Fruit fly (Drosophila melanogaster) whole organism, pupa: ENCODE results near the gene Smyd4-2.

ENCODE experiments used
- CG10348 ChIP-seq: fragments of 200-800 bp; sonication (Bioruptor generic); IDR thresholded peaks from 2 replicates; pipeline ENCODE4 v1.3.6; 2022; ENCODE audit warnings: missing biosample characterization, missing genetic modification characterization
- CG12605 ChIP-seq: fragments of 200-800 bp; sonication (Bioruptor generic); IDR thresholded peaks from 2 replicates; pipeline ENCODE4 v1.3.6; 2022; ENCODE audit warnings: missing biosample characterization, missing genetic modification characterization
- CG13204 ChIP-seq: fragments of 200-800 bp; sonication (Bioruptor generic); optimal IDR thresholded peaks from 2 replicates; lab custom pipeline; 2018; ENCODE audit warnings: missing biosample characterization, mild to moderate bottlenecking, missing genetic modification characterization, moderate library complexity
- CG14655 ChIP-seq: fragments of 200-800 bp; sonication (Bioruptor generic); optimal IDR thresholded peaks from 3 replicates; lab custom pipeline; 2017; ENCODE audit warnings: mild to moderate bottlenecking, missing biosample characterization, missing genetic modification reagents, missing genetic modification characterization
- CG15710 ChIP-seq: fragments of 200-800 bp; sonication (Bioruptor generic); optimal IDR thresholded peaks from 2 replicates; lab custom pipeline; 2018; ENCODE audit warnings: missing biosample characterization, mild to moderate bottlenecking, missing genetic modification characterization, moderate library complexity
- CG17806 ChIP-seq: fragments of 200-800 bp; sonication (Bioruptor generic); optimal IDR thresholded peaks from 2 replicates; lab custom pipeline; 2018; ENCODE audit warnings: missing biosample characterization, mild to moderate bottlenecking, missing genetic modification characterization, moderate library complexity
- CG32121 ChIP-seq: fragments of 200-800 bp; sonication (Bioruptor generic); IDR thresholded peaks from 2 replicates; pipeline ENCODE4 v1.3.6; 2022; ENCODE audit warnings: missing biosample characterization, missing genetic modification characterization
- CG34367 ChIP-seq: fragments of 200-800 bp; sonication (Bioruptor generic); optimal IDR thresholded peaks from 2 replicates; lab custom pipeline; 2018; ENCODE audit warnings: missing biosample characterization, mild to moderate bottlenecking, missing genetic modification characterization
- CG4496 ChIP-seq: fragments of 200-800 bp; sonication (Bioruptor generic); IDR thresholded peaks from 3 replicates; pipeline ENCODE4 v1.3.6; 2022; ENCODE audit warnings: missing biosample characterization, missing genetic modification characterization
- CG8159 ChIP-seq: fragments of 200-800 bp; sonication (Bioruptor generic); optimal IDR thresholded peaks from 3 replicates; lab custom pipeline; 2018; ENCODE audit warnings: missing biosample characterization, mild to moderate bottlenecking, missing genetic modification characterization, moderate library complexity
- CG8301 ChIP-seq: fragments of 200-800 bp; sonication (Bioruptor generic); optimal IDR thresholded peaks from 2 replicates; lab custom pipeline; 2018; ENCODE audit warnings: missing biosample characterization, mild to moderate bottlenecking, missing genetic modification characterization
- CG9948 ChIP-seq: fragments of 200-800 bp; sonication (Bioruptor generic); optimal IDR thresholded peaks from 2 replicates; lab custom pipeline; 2018; ENCODE audit warnings: missing biosample characterization, mild to moderate bottlenecking, missing genetic modification characterization, moderate library complexity
- D1 ChIP-seq: fragments of 200-800 bp; sonication (Bioruptor generic); optimal IDR thresholded peaks from 2 replicates; lab custom pipeline; 2018; ENCODE audit warnings: missing biosample characterization, mild to moderate bottlenecking, missing genetic modification characterization, moderate library complexity
- EcR ChIP-seq: fragments of 200-800 bp; sonication (Bioruptor generic); optimal IDR thresholded peaks from 3 replicates; lab custom pipeline; 2019; ENCODE audit warnings: missing biosample characterization, missing genetic modification characterization, mild to moderate bottlenecking, moderate library complexity, missing genetic modification reagents
- Ets98B ChIP-seq: fragments of 200-800 bp; sonication (Bioruptor generic); IDR thresholded peaks from 2 replicates; pipeline ENCODE4 v1.3.6; 2022; ENCODE audit warnings: missing biosample characterization, missing genetic modification characterization
- Pif1A ChIP-seq: fragments of 200-800 bp; sonication (Bioruptor generic); optimal IDR thresholded peaks from 3 replicates; lab custom pipeline; 2016; ENCODE audit warnings: missing biosample characterization, missing genetic modification characterization
- Pif1B ChIP-seq: fragments of 200-800 bp; sonication (Bioruptor generic); optimal IDR thresholded peaks from 3 replicates; lab custom pipeline; 2016; ENCODE audit warnings: missing biosample characterization, missing genetic modification characterization
- Snoo ChIP-seq: fragments of 200-800 bp; sonication (Bioruptor generic); optimal IDR thresholded peaks from 3 replicates; lab custom pipeline; 2017; ENCODE audit warnings: missing biosample characterization, mild to moderate bottlenecking, missing genetic modification characterization, inconsistent platforms
- fd96Ca ChIP-seq: fragments of 200-800 bp; sonication (Bioruptor generic); IDR thresholded peaks from 3 replicates; pipeline ENCODE4 v1.3.6; 2022; ENCODE audit warnings: missing biosample characterization, missing genetic modification characterization
- gl ChIP-seq: fragments of 200-800 bp; sonication (Bioruptor generic); optimal IDR thresholded peaks from 2 replicates; lab custom pipeline; 2018; ENCODE audit warnings: missing biosample characterization, mild to moderate bottlenecking, missing genetic modification characterization
- rn ChIP-seq: fragments of 200-800 bp; sonication (Bioruptor generic); IDR thresholded peaks from 2 replicates; pipeline ENCODE4 v1.3.6; 2022; ENCODE audit warnings: missing biosample characterization, missing genetic modification characterization

Gene Smyd4-2

DNA sequence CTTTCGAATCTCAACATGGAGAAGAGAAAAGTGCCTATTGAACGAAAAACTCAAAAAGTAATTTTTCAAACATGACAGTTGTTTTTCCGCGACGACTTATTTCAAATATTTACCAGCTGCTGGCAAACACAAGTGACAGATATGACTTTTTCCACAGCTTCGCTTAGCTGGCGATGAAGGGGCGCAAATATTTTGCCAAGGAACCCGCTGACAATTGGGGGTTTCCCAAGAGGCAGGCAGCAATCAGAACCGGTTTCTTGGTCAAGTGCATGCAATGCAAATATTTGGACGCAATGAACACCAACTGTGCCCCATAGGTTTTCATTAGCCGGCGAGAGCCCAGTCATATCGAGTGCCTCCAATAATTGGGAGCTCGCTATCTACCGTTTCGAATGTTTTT, 9.7 kb downstream of the Smyd4-2 start:
- TF ChIP-seq CG15710 (tag; lab: Kevin White, UChicago): no peak
- TF ChIP-seq fd96Ca: peak; percentile 7; the same call in 1 of the 3 replicates
- TF ChIP-seq, all 21 proteins: peak for 1

DNA sequence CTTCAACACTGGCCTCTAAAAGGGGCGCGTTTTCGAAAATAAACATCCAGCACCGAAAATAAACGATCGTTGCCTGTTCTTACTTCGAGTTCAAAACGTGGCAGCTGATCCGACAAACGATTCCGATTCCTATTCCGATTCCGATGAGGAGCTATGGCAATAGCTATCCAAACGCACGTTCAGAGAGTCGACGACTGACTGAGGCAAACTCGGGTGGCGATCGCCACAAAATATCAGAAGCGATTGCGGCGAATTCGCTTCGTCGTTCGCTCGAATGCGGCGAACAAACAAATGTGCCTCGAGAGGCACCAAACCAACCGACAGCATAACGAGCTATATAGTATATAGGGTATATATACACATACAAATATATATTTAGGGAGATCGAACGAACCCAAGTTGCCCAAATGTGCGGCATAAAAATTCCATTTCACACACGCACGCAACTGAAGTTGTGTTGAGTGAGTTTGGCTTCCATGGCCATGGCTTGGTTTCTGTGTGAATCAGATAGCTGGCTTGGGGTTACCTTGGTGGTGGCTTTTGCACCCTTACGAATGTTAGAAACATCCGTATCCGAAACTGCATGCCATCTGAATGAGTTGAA, 10.4 kb downstream of the Smyd4-2 start, which contains the start of gene Ncc69:
Ncc69 (minus strand) TSS at position 205 of the 604 bp plus-strand sequence.
- TF ChIP-seq Pif1A (GFP tag; lab: Kevin White, UChicago) (no peak), Ets98B (peak; percentile 26; the same call in 1 of the 2 replicates), EcR (peak; percentile 48)

DNA sequence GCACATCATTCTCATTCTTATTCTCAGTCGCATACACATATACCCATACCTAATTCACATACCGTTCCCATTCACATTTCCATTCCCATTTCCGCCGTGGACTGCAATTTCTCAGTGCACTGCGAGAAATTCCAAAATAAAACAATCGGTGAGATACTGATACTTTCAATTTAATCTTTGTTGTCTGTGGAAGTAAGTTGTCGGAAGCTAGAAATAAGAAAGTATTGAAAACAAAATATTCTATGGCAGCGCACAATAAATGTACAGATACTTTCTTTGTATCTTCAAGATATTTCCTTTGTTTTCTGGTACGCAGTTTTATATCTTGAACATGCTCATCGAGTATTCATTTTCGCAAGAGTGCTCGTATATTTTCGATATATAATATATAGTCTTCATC, 13.8 kb downstream of the Smyd4-2 start:
- TF ChIP-seq Pif1A (GFP tag; lab: Kevin White, UChicago): peak; percentile 7
- no peak for TF ChIP-seq Ets98B
- peak; percentile 13 for TF ChIP-seq CG34367
- TF ChIP-seq CG15710 (tag; lab: Kevin White, UChicago): peak; percentile 4
- TF ChIP-seq CG8159 (tag; lab: Kevin White, UChicago): peak; percentile 24
- no peak for TF ChIP-seq CG10348

DNA sequence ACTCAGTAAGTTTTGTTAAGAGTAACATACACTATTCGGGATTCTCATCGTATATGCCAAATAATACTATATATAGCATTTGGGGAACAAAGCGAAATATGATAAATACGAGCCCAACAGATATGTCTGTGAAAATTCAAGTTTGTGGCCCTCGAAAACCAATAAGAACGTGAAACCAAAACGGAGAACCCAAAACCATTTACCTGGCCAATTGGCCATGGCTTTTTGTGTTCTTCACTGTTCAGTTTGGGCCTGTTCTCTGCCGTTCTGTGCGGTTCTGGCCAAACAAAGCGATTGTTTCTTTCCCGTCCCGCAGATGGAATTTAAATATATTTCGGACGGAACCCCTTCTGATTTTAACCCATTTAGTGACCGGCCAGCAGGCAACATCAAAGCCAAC, 14.7 kb downstream of the Smyd4-2 start:
- TF ChIP-seq CG12605 (GFP tag; lab: Robert Waterston, UW) (no peak), CG17806 (tag; lab: Kevin White, UChicago) (no peak), CG8159 (tag; lab: Kevin White, UChicago) (no peak), CG4496 (GFP tag; lab: Robert Waterston, UW) (no peak), CG9948 (no peak), fd96Ca (no peak), Snoo (tag; lab: Kevin White, UChicago) (no peak), CG15710 (tag; lab: Kevin White, UChicago) (no peak), CG34367 (no peak), CG10348 (no peak), CG32121 (GFP tag; lab: Robert Waterston, UW) (no peak), CG8301 (tag; lab: Kevin White, UChicago) (no peak), D1 (tag; lab: Kevin White, UChicago) (no peak), gl (no peak), rn (GFP tag; lab: Robert Waterston, UW) (no peak), CG13204 (no peak), Pif1B (GFP tag; lab: Kevin White, UChicago) (no peak), Ets98B (no peak)

DNA sequence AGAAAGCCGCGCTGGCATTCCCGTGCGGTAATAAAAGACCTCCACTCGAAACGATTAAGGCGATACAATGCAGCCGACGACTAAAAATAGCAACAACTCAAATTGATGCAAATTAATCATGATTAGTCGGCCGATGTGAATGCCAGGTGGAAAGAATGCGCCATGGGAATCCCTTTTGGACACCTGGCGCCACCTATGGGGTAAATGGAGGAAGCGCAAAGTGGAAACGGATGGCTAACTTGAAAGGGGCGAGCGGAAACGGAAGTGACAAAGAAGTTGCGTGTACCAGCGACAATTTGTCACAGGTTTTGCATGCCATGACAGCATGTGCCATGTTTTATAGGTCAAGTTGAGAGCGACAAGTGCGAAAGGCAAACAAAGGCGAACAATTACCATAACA, 21.1 kb downstream of the Smyd4-2 start:
- TF ChIP-seq CG10348 (no peak), CG9948 (no peak), CG13204 (no peak), gl (no peak), CG34367 (no peak), Snoo (tag; lab: Kevin White, UChicago) (no peak), CG4496 (GFP tag; lab: Robert Waterston, UW) (no peak), fd96Ca (no peak), rn (GFP tag; lab: Robert Waterston, UW) (no peak), CG8301 (tag; lab: Kevin White, UChicago) (no peak), CG8159 (tag; lab: Kevin White, UChicago) (no peak), EcR (no peak), Ets98B (no peak), CG15710 (tag; lab: Kevin White, UChicago) (no peak), CG14655 (GFP tag; lab: Kevin White, UChicago) (no peak)

DNA sequence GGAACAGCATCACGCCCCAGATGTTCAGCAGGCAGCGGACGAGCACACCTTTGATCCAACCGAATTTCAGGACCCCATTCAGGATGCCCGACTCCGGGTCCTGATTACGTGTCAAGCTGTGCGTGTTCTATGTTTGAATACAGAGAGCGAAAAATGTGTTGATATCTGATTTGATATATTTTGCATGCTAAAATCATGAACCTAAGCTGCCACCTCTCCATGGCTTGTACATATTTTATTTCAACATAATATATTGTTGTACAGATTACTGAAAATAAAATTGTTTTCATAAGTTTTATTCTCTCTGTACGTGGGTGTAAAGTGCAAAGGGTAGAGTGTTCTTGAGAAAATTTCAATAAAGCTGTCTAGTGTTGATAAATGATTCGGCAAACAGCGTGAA, 27.3 kb downstream of the Smyd4-2 start:
- TF ChIP-seq fd96Ca (no peak), D1 (tag; lab: Kevin White, UChicago) (no peak), CG13204 (no peak), Ets98B (no peak), EcR (no peak), CG34367 (no peak), CG4496 (GFP tag; lab: Robert Waterston, UW) (no peak), CG9948 (no peak), Snoo (tag; lab: Kevin White, UChicago) (no peak), CG10348 (no peak), CG17806 (tag; lab: Kevin White, UChicago) (no peak), CG8159 (tag; lab: Kevin White, UChicago) (no peak), CG32121 (GFP tag; lab: Robert Waterston, UW) (no peak), gl (no peak), CG15710 (tag; lab: Kevin White, UChicago) (no peak), Pif1A (GFP tag; lab: Kevin White, UChicago) (no peak), CG14655 (GFP tag; lab: Kevin White, UChicago) (no peak)

DNA sequence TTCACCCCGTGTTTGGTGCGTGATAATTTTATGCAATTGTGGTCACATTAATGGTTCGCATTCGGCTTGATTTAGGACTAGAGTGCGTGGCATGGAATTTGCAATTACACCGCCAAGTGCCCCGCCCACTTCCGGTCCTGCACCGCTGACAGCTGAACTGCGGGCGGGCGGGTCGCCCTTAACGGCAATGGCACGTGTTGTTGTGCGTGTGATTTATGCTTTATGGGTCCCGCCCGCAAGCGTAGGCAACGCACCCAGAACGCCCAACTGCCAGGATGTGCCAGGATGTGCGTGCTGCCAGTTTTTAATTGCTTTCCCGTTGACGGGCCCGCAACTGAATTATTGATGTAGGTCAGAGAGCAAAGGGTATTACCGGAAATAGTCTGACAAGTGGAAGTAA, 38.0 kb downstream of the Smyd4-2 start:
- TF ChIP-seq CG14655 (GFP tag; lab: Kevin White, UChicago) (no peak), Pif1A (GFP tag; lab: Kevin White, UChicago) (no peak), Ets98B (no peak), CG4496 (GFP tag; lab: Robert Waterston, UW) (no peak), CG8301 (tag; lab: Kevin White, UChicago) (no peak), fd96Ca (no peak), CG34367 (no peak), EcR (no peak), gl (no peak), Pif1B (GFP tag; lab: Kevin White, UChicago) (no peak), CG32121 (GFP tag; lab: Robert Waterston, UW) (no peak), Snoo (tag; lab: Kevin White, UChicago) (no peak), rn (GFP tag; lab: Robert Waterston, UW) (no peak), D1 (tag; lab: Kevin White, UChicago) (no peak), CG17806 (tag; lab: Kevin White, UChicago) (no peak), CG13204 (no peak), CG10348 (no peak), CG9948 (no peak), CG12605 (GFP tag; lab: Robert Waterston, UW) (no peak), CG15710 (tag; lab: Kevin White, UChicago) (no peak)
